Fruit fly (Drosophila melanogaster) whole organism, wandering third instar larva: ENCODE results near the gene dgt6.
A peak's percentile ranks its signal among the peaks of the same experiment; 100 is the strongest.

Source experiments
- Abd-B ChIP-seq: fragments of >200 bp; optimal IDR thresholded peaks from 2 replicates; lab custom pipeline; 2017; ENCODE audit warnings: missing biosample characterization, missing genetic modification characterization
- CG32264 ChIP-seq: fragments of 200-800 bp; sonication (Bioruptor generic); optimal IDR thresholded peaks from 2 replicates; lab custom pipeline; 2016; ENCODE audit warnings: missing biosample characterization, missing genetic modification characterization
- CG9705 ChIP-seq: fragments of 200-800 bp; sonication (Bioruptor generic); optimal IDR thresholded peaks from 2 replicates; lab custom pipeline; 2018; ENCODE audit warnings: missing biosample characterization, mild to moderate bottlenecking, missing genetic modification characterization
- CrebA ChIP-seq: fragments of 200-800 bp; sonication (Bioruptor generic); optimal IDR thresholded peaks from 2 replicates; lab custom pipeline; 2016; ENCODE audit warnings: missing biosample characterization, mild to moderate bottlenecking, missing genetic modification characterization, borderline replicate concordance
- Dfd ChIP-seq: fragments of >200 bp; optimal IDR thresholded peaks from 2 replicates; lab custom pipeline; 2017; ENCODE audit warnings: missing biosample characterization, missing genetic modification characterization
- Dif ChIP-seq: fragments of 200-275, 200-300 bp; sonication (Bioruptor generic); optimal IDR thresholded peaks from 2 replicates; lab custom pipeline; 2018; ENCODE audit warnings: missing biosample characterization, missing genetic modification characterization; ENCODE audit not compliant: partially characterized antibody
- GATAd ChIP-seq: sonication (Bioruptor generic); optimal IDR thresholded peaks from 2 replicates; lab custom pipeline; 2016; ENCODE audit warnings: missing biosample characterization, missing genetic modification characterization
- HLH106 ChIP-seq: fragments of 200-800 bp; optimal IDR thresholded peaks from 3 replicates; lab custom pipeline; 2019; ENCODE audit warnings: missing biosample characterization, mild to moderate bottlenecking, missing genetic modification characterization, moderate library complexity
- Hnf4 ChIP-seq: fragments of 200-800 bp; sonication (Bioruptor generic); optimal IDR thresholded peaks from 2 replicates; lab custom pipeline; 2016; ENCODE audit warnings: missing biosample characterization, mild to moderate bottlenecking, missing genetic modification characterization
- Hr78 ChIP-seq: fragments of >200 bp; optimal IDR thresholded peaks from 2 replicates; lab custom pipeline; 2017; ENCODE audit warnings: missing biosample characterization, missing genetic modification characterization
- Hr83 ChIP-seq: fragments of 200-300 bp; sonication (Bioruptor generic); optimal IDR thresholded peaks from 2 replicates; lab custom pipeline; 2016; ENCODE audit warnings: missing biosample characterization, mild to moderate bottlenecking, missing genetic modification characterization, moderate library complexity; ENCODE audit not compliant: poor library complexity, severe bottlenecking
- Jra ChIP-seq: sonication (Bioruptor generic); optimal IDR thresholded peaks from 2 replicates; lab custom pipeline; 2016; ENCODE audit warnings: missing biosample characterization, missing genetic modification characterization
- Mio ChIP-seq: sonication (Bioruptor generic); optimal IDR thresholded peaks from 2 replicates; lab custom pipeline; 2016; ENCODE audit warnings: missing biosample characterization, missing genetic modification characterization
- Myc ChIP-seq: fragments of >200 bp; optimal IDR thresholded peaks from 2 replicates; lab custom pipeline; 2017
- N ChIP-seq: fragments of >200 bp; optimal IDR thresholded peaks from 2 replicates; lab custom pipeline; 2018; ENCODE audit warnings: missing biosample characterization, missing external identifiers, missing genetic modification characterization
- OdsH ChIP-seq: fragments of 200-800 bp; sonication (Bioruptor generic); optimal IDR thresholded peaks from 2 replicates; lab custom pipeline; 2016; ENCODE audit warnings: missing biosample characterization, mild to moderate bottlenecking, missing genetic modification characterization
- Rel ChIP-seq, 2 experiments: fragments of 200-800 bp; sonication (Bioruptor generic) in 1 of 2; optimal IDR thresholded peaks; 2 replicates in 1 of 2; 3 replicates in 1 of 2; lab custom pipeline; 2016 to 2019; ENCODE audit warnings: mild to moderate bottlenecking in 2 of 2, missing biosample characterization in 2 of 2, missing genetic modification characterization in 2 of 2, moderate library complexity in 1 of 2
- Sp1 ChIP-seq: fragments of 200-800 bp; sonication (Bioruptor generic); optimal IDR thresholded peaks from 3 replicates; lab custom pipeline; 2019; ENCODE audit warnings: missing biosample characterization, mild to moderate bottlenecking, missing genetic modification characterization, moderate library complexity
- Vsx2 ChIP-seq: fragments of 200-300, 225-300 bp; sonication (Bioruptor generic); optimal IDR thresholded peaks from 2 replicates; lab custom pipeline; 2018; ENCODE audit warnings: missing biosample characterization, missing genetic modification characterization; ENCODE audit not compliant: partially characterized antibody
- br ChIP-seq: fragments of 200-800 bp; sonication (Bioruptor generic); optimal IDR thresholded peaks from 2 replicates; lab custom pipeline; 2016; ENCODE audit warnings: missing biosample characterization, missing genetic modification characterization
- brk ChIP-seq: fragments of 200-800 bp; sonication (Bioruptor generic); optimal IDR thresholded peaks from 2 replicates; lab custom pipeline; 2016; ENCODE audit warnings: missing biosample characterization, mild to moderate bottlenecking, missing genetic modification characterization
- dl ChIP-seq, 2 experiments: fragments of 175-275, 200-275 bp in 1 of 2; fragments of 200-275 bp in 1 of 2; sonication (Bioruptor generic); optimal IDR thresholded peaks; lab custom pipeline; 2018; ENCODE audit warnings: mild to moderate bottlenecking in 2 of 2, missing biosample characterization in 2 of 2, missing genetic modification characterization in 2 of 2, moderate library complexity in 2 of 2; ENCODE audit not compliant: partially characterized antibody in 2 of 2, insufficient read depth in 1 of 2
- dmrt93B ChIP-seq: fragments of 200-800 bp; sonication (Bioruptor generic); optimal IDR thresholded peaks from 2 replicates; lab custom pipeline; 2018; ENCODE audit warnings: missing biosample characterization, mild to moderate bottlenecking, missing genetic modification characterization
- dsf ChIP-seq: sonication (Bioruptor generic); optimal IDR thresholded peaks from 2 replicates; lab custom pipeline; 2016; ENCODE audit warnings: missing biosample characterization, missing genetic modification characterization, borderline replicate concordance
- ey ChIP-seq: fragments of 200-800 bp; sonication (Bioruptor generic); optimal IDR thresholded peaks from 2 replicates; lab custom pipeline; 2016; ENCODE audit warnings: missing biosample characterization, missing genetic modification characterization
- foxo ChIP-seq, 2 experiments: fragments of 200-800 bp; sonication (Bioruptor generic); optimal IDR thresholded peaks; 2 replicates in 1 of 2; 3 replicates in 1 of 2; lab custom pipeline; 2016 to 2017; ENCODE audit warnings: missing biosample characterization in 2 of 2, missing genetic modification characterization in 2 of 2
- fru ChIP-seq: fragments of 200-800 bp; sonication (Bioruptor generic); optimal IDR thresholded peaks from 3 replicates; lab custom pipeline; 2016; ENCODE audit warnings: missing biosample characterization, mild to moderate bottlenecking, missing genetic modification characterization
- h ChIP-seq: fragments of 200-800 bp; sonication (Bioruptor generic); optimal IDR thresholded peaks from 3 replicates; lab custom pipeline; 2016; ENCODE audit warnings: missing biosample characterization, mild to moderate bottlenecking, missing genetic modification characterization
- jim ChIP-seq: fragments of 175-275, 200-325 bp; sonication (Bioruptor generic); optimal IDR thresholded peaks from 2 replicates; lab custom pipeline; 2016; ENCODE audit warnings: missing biosample characterization, mild to moderate bottlenecking, missing genetic modification characterization
- lola ChIP-seq: fragments of >200 bp; optimal IDR thresholded peaks from 2 replicates; lab custom pipeline; 2017; ENCODE audit warnings: missing biosample characterization, missing genetic modification characterization
- pan ChIP-seq: fragments of >200 bp; optimal IDR thresholded peaks from 2 replicates; lab custom pipeline; 2017
- psq ChIP-seq: fragments of 200-800 bp; sonication (Bioruptor generic); optimal IDR thresholded peaks from 3 replicates; lab custom pipeline; 2017; ENCODE audit warnings: missing biosample characterization, mild to moderate bottlenecking, missing genetic modification characterization, moderate library complexity
- sv ChIP-seq: fragments of 200-800 bp; sonication (Bioruptor generic); optimal IDR thresholded peaks from 3 replicates; lab custom pipeline; 2016; ENCODE audit warnings: missing biosample characterization, missing genetic modification characterization
- tai ChIP-seq: sonication (Bioruptor generic); optimal IDR thresholded peaks from 2 replicates; lab custom pipeline; 2016; ENCODE audit warnings: missing biosample characterization, missing genetic modification characterization
- usp ChIP-seq: fragments of >200 bp; optimal IDR thresholded peaks from 2 replicates; lab custom pipeline; 2017; ENCODE audit warnings: missing biosample characterization, missing genetic modification characterization
- woc ChIP-seq: sonication (Bioruptor generic); optimal IDR thresholded peaks from 2 replicates; lab custom pipeline; 2016; ENCODE audit warnings: missing biosample characterization, mild to moderate bottlenecking, missing genetic modification characterization

Gene dgt6

dm6 chr3R:29112398-29113150, 18.2 kb downstream of the dgt6 start, which contains the start of the genes alpha-Man-Ib and Pdhb:
Gene alpha-Man-Ib, minus strand, starts transcription at chr3R:29112822.
Gene Pdhb, plus strand, starts transcription at chr3R:29113071.
- TF ChIP-seq sv (GFP tag; lab: Kevin White, UChicago), result peak; percentile 76
- TF ChIP-seq Abd-B (GFP tag; lab: Kevin White, UChicago), result no peak
- TF ChIP-seq Sp1, result peak; percentile 72
- TF ChIP-seq OdsH (GFP tag; lab: Kevin White, UChicago), result peak; percentile 53
- peak in 1 of 2 experiments; percentile 80 for TF ChIP-seq foxo (GFP tag; optimal IDR thresholded peaks at IDR 0.05; lab: Kevin White, UChicago)
- TF ChIP-seq psq (GFP tag; lab: Kevin White, UChicago), result peak; percentile 50
- peak; percentile 83 for TF ChIP-seq Myc (lab: Kevin White, UChicago)
- no peak for TF ChIP-seq jim (GFP tag; lab: Kevin White, UChicago)
- no peak for TF ChIP-seq Rel (GFP tag; optimal IDR thresholded peaks at IDR 0.05; lab: Kevin White, UChicago)
- TF ChIP-seq Rel (tag; optimal IDR thresholded peaks at IDR 0.05; lab: Kevin White, UChicago), result peak; percentile 43
- TF ChIP-seq ey (GFP tag; lab: Kevin White, UChicago), result peak; percentile 40
- peak; percentile 80 for TF ChIP-seq HLH106 (tag; lab: Kevin White, UChicago)
- TF ChIP-seq pan (lab: Kevin White, UChicago), result no peak
- no peak for TF ChIP-seq usp
- no peak for TF ChIP-seq Mio (GFP tag; lab: Kevin White, UChicago)
- peak; percentile 69 for TF ChIP-seq CG9705 (GFP tag; lab: Kevin White, UChicago)
- no peak for TF ChIP-seq lola
- TF ChIP-seq br (GFP tag; lab: Kevin White, UChicago), result peak; percentile 12
- TF ChIP-seq h (GFP tag; lab: Kevin White, UChicago), result peak; percentile 77
- peak; percentile 77 for TF ChIP-seq woc (GFP tag; lab: Kevin White, UChicago)

dm6 chr3R:29111795-29112194, 19.0 kb downstream of the dgt6 start:
- TF ChIP-seq CG9705 (GFP tag; lab: Kevin White, UChicago), result no peak
- peak; percentile 85 for TF ChIP-seq h (GFP tag; lab: Kevin White, UChicago)

DNA sequence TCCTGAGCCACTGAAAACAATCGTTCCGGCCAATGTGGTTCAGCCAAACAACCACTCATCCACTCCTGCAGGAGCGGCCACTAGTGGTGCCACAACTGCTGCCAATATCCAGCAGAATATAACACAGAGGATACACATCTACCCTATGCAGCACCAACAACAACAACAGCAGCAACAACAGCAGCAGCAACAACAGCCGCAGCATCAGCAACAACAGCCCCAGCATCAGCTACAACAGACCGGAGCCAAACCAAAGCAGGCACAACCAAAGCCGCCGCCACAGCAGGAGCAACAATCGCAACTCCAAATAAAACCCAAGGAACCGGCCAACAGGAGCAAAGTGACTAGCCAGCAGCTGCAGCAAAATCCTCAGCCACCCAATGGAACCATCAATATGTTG, 27.5 kb downstream of the dgt6 start:
- TF ChIP-seq brk (no peak), Dfd (GFP tag; lab: Kevin White, UChicago) (peak; percentile 90)

- TF ChIP-seq Dfd (GFP tag; lab: Kevin White, UChicago) (peak; percentile 74), Vsx2 (no peak)
Measured at dm6 chr3R:29098022-29098421, 32.8 kb downstream of the dgt6 start.

DNA sequence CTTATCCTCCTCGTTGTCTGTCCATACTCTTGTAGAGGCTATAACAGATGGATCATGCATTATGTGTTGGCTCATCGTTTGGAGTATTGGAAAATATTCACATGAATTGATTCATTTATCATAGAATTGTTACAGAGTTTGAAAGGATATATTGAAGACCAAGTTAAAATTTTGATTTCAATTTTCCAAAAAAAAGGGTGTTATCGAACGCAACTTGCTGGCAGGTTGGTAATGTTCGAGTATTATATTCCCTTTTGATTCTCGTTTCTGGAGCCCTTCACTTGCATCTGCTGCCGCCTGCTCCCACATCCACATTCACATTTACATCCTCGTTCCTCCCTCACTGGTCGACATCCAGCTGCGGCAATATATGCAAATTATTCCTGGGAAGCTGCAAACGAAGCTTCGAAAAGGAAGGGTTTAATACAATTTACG, 34.7 kb downstream of the dgt6 start:
- peak; percentile 91 for TF ChIP-seq ey (GFP tag; lab: Kevin White, UChicago)
- TF ChIP-seq fru, result peak; percentile 92
- TF ChIP-seq HLH106 (tag; lab: Kevin White, UChicago), result peak; percentile 82
- no peak for TF ChIP-seq lola
- TF ChIP-seq pan (lab: Kevin White, UChicago), result no peak
- no peak for TF ChIP-seq Hnf4
- no peak for TF ChIP-seq Dif (GFP tag; lab: Kevin White, UChicago)
- TF ChIP-seq Abd-B (GFP tag; lab: Kevin White, UChicago), result no peak
- peak; percentile 87 for TF ChIP-seq OdsH (GFP tag; lab: Kevin White, UChicago)
- no peak for TF ChIP-seq CG32264 (GFP tag; lab: Kevin White, UChicago)
- no peak for TF ChIP-seq Mio (GFP tag; lab: Kevin White, UChicago)
- no peak for TF ChIP-seq Dfd (GFP tag; lab: Kevin White, UChicago)
- no peak for TF ChIP-seq jim (GFP tag; lab: Kevin White, UChicago)
- TF ChIP-seq Vsx2, result no peak
- no peak for TF ChIP-seq GATAd (GFP tag; lab: Kevin White, UChicago)
- peak; percentile 70 for TF ChIP-seq dmrt93B (GFP tag; lab: Kevin White, UChicago)
- no peak for TF ChIP-seq brk
- no peak for TF ChIP-seq Jra (GFP tag; lab: Kevin White, UChicago)
- no peak for TF ChIP-seq tai
- no peak for TF ChIP-seq Hr78 (GFP tag; lab: Kevin White, UChicago)
- TF ChIP-seq usp, result no peak
- TF ChIP-seq Myc (lab: Kevin White, UChicago), result no peak
- peak; percentile 93 for TF ChIP-seq psq (GFP tag; lab: Kevin White, UChicago)
- TF ChIP-seq Sp1, result peak; percentile 88
- TF ChIP-seq foxo (GFP tag; optimal IDR thresholded peaks at IDR 0.05; lab: Kevin White, UChicago), result peak in 1 of 2 experiments; percentile 89
- no peak for TF ChIP-seq dsf (GFP tag; lab: Kevin White, UChicago)
- TF ChIP-seq Rel (GFP tag; optimal IDR thresholded peaks at IDR 0.05; lab: Kevin White, UChicago), result no peak
- TF ChIP-seq Rel (tag; optimal IDR thresholded peaks at IDR 0.05; lab: Kevin White, UChicago), result peak; percentile 16
- no peak for TF ChIP-seq N (GFP tag; lab: Kevin White, UChicago)
- TF ChIP-seq Hr83 (GFP tag; lab: Kevin White, UChicago), result no peak
- TF ChIP-seq h (GFP tag; lab: Kevin White, UChicago), result peak; percentile 95
- TF ChIP-seq sv (GFP tag; lab: Kevin White, UChicago), result no peak
- no peak for TF ChIP-seq CrebA
- TF ChIP-seq CG9705 (GFP tag; lab: Kevin White, UChicago), result peak; percentile 35
- TF ChIP-seq dl (GFP tag; optimal IDR thresholded peaks at IDR 0.05; lab: Kevin White, UChicago; ENCODE audit: insufficient read depth in 1 of 2, partially characterized antibody in 2 of 2), result no peak
